Worm (Caenorhabditis elegans) whole organism, L4 larva: ENCODE results near the gene mop-25.2.

ENCODE experiments used
- Y105C5A.15 ChIP-seq: fragments of 200-800 bp; sonication (Bioruptor generic); IDR thresholded peaks from 2 replicates; pipeline ENCODE4 v1.3.6; 2022; ENCODE audit warnings: missing genetic modification characterization, missing compliant biosample characterization
- lin-39 ChIP-seq: fragments of 150-350 bp; optimal IDR thresholded peaks from 2 replicates; lab custom pipeline; 2014; ENCODE audit warnings: missing biosample characterization, missing genetic modification reagents, missing genetic modification characterization
- nhr-11 ChIP-seq: fragments of 150-350 bp; optimal IDR thresholded peaks from 2 replicates; lab custom pipeline; 2014; ENCODE audit warnings: missing biosample characterization, missing genetic modification characterization
- nhr-28 ChIP-seq: fragments of 150-350 bp; optimal IDR thresholded peaks from 2 replicates; lab custom pipeline; 2014; ENCODE audit warnings: missing biosample characterization, missing genetic modification characterization
- saeg-2 ChIP-seq: fragments of 200-800 bp; sonication (Bioruptor generic); IDR thresholded peaks from 2 replicates; pipeline ENCODE4 v1.3.6; 2022; ENCODE audit warnings: missing genetic modification reagents, missing genetic modification characterization, missing compliant biosample characterization
- spr-1 ChIP-seq: sonication (generic microtip); optimal IDR thresholded peaks from 2 replicates; lab custom pipeline; 2016; ENCODE audit warnings: mild to moderate bottlenecking, missing genetic modification characterization, missing compliant biosample characterization
- unc-39 ChIP-seq: sonication (generic microtip); optimal IDR thresholded peaks from 2 replicates; lab custom pipeline; 2017; ENCODE audit warnings: missing biosample characterization, missing genetic modification characterization
- zip-2 ChIP-seq: fragments of 150-350 bp; optimal IDR thresholded peaks from 2 replicates; lab custom pipeline; 2014; ENCODE audit warnings: missing biosample characterization, missing genetic modification characterization

ce11 chrII:9695942-9696341, 7.6 kb downstream of the mop-25.2 start:
- TF ChIP-seq nhr-28, result no peak
- TF ChIP-seq Y105C5A.15, result no peak
- no peak for TF ChIP-seq saeg-2 (GFP tag; lab: Robert Waterston, UW)
- TF ChIP-seq nhr-11 (tag; lab: Kevin White, UChicago), result no peak
- no peak for TF ChIP-seq unc-39 (tag; lab: Kevin White, UChicago)
- TF ChIP-seq zip-2 (tag; lab: Kevin White, UChicago), result no peak
- TF ChIP-seq spr-1 (tag; lab: Kevin White, UChicago), result no peak
- no peak for TF ChIP-seq lin-39 (tag; lab: Kevin White, UChicago)
